Comparison of ENCODE assay signal across 1 fruit fly cellular context in the genomic region with DNA sequence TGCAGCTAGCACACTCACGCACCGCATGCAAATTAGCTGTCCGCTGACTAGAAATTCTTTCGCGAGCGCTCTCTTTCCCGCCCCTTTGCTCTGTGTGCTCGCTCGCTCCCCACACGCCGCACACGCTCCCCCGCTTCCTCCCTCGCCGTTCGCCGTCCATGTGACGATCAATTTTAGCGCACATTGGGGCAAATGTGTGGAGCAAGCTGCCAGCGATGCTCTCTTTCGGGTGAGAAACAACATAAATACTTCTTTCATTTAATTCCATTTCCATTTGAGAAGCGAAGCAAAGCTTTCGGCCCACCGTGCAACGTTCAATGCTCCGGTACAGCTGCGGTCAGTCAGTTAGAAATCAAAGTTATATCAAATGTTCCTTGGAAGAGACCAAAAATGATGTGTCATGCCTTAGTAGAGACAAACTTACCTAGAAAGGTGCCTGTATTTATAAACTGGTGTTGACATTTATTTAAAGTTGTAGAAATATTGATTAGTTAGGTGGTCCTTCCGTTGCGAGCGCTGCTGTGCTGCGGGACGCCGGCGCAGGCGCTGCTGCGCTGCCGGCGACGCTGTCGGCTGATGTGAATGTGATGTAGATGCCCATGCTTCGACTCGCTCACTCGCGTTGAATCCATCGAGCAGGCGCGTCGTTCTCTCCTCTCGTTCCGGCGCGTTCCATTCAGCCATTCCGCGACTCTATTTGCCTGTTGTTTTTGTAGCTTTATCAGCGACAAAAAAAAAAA.
A peak's percentile ranks its signal among the peaks of the same experiment; 100 is the strongest.
TF ChIP-seq lines count a peak whose summit lies in the region.

No protein-coding gene starts in this region.

TF ChIP-seq in whole organism, embryonic, 481 proteins besides CTCF, POLR2A, EP300 and RAD21 (continued from another document):
- TF ChIP-seq usp (GFP tag; optimal IDR thresholded peaks at IDR 0.05; lab: Kevin White, UChicago) = no peak
- TF ChIP-seq CG7271 (tag; optimal IDR thresholded peaks at IDR 0.05; lab: Kevin White, UChicago) = peak; percentile 68
- TF ChIP-seq knrl (GFP tag; IDR thresholded peaks at IDR 0.05; lab: Robert Waterston, UW; ENCODE audit: partially characterized antibody) = peak; percentile 45; the same call in 2 of the 3 replicates
- TF ChIP-seq CG31441 (GFP tag; IDR thresholded peaks at IDR 0.05; lab: Robert Waterston, UW) = peak; percentile 97
- peak; percentile 95 for TF ChIP-seq ERR (GFP tag; optimal IDR thresholded peaks at IDR 0.05; lab: Kevin White, UChicago)
- TF ChIP-seq CG8290 (GFP tag; optimal IDR thresholded peaks at IDR 0.05; lab: Kevin White, UChicago) = peak; percentile 90
- peak; percentile 89 to 99 for TF ChIP-seq CG8290 (tag; optimal IDR thresholded peaks at IDR 0.05; lab: Kevin White, UChicago)
- TF ChIP-seq ro (GFP tag; IDR thresholded peaks at IDR 0.05; lab: Robert Waterston, UW) = peak; percentile 90
- peak; percentile 96 for TF ChIP-seq CG2875 (GFP tag; optimal IDR thresholded peaks at IDR 0.05; lab: Kevin White, UChicago)
- no peak for TF ChIP-seq Dfd (GFP tag; optimal IDR thresholded peaks at IDR 0.05; lab: Kevin White, UChicago)
- peak; percentile 64 for TF ChIP-seq cg (GFP tag; optimal IDR thresholded peaks at IDR 0.05; lab: Kevin White, UChicago)
- TF ChIP-seq pb (GFP tag; optimal IDR thresholded peaks at IDR 0.05; lab: Kevin White, UChicago) = peak; percentile 94
- TF ChIP-seq tin (GFP tag; optimal IDR thresholded peaks at IDR 0.05; lab: Kevin White, UChicago) = peak; percentile 94
- peak; percentile 97 for TF ChIP-seq dysf (GFP tag; IDR thresholded peaks at IDR 0.05; lab: Robert Waterston, UW)
- TF ChIP-seq Sox102F (GFP tag; optimal IDR thresholded peaks at IDR 0.05; lab: Kevin White, UChicago) = peak; percentile 97
- peak; percentile 94 for TF ChIP-seq otp (GFP tag; IDR thresholded peaks at IDR 0.05; lab: Robert Waterston, UW)
- peak; percentile 96 to 98 for TF ChIP-seq Hr51 (GFP tag; optimal IDR thresholded peaks at IDR 0.05; lab: Kevin White, UChicago)
- TF ChIP-seq gsb-n (tag; optimal IDR thresholded peaks at IDR 0.05; lab: Kevin White, UChicago) = peak; percentile 96
- peak; percentile 95 for TF ChIP-seq CG17829 (tag; optimal IDR thresholded peaks at IDR 0.05; lab: Kevin White, UChicago)
- TF ChIP-seq Myb (GFP tag; optimal IDR thresholded peaks at IDR 0.05; lab: Kevin White, UChicago) = peak; percentile 90
- TF ChIP-seq CG11695 (GFP tag; IDR thresholded peaks at IDR 0.05; lab: Robert Waterston, UW) = peak; percentile 97
- peak; percentile 96 for TF ChIP-seq tgo (GFP tag; IDR thresholded peaks at IDR 0.05; lab: Robert Waterston, UW)
- peak; percentile 98 for TF ChIP-seq CG12219 (GFP tag; optimal IDR thresholded peaks at IDR 0.05; lab: Kevin White, UChicago)
- TF ChIP-seq NC2β (GFP tag; optimal IDR thresholded peaks at IDR 0.05; lab: Kevin White, UChicago) = peak; percentile 96
- TF ChIP-seq Opbp (GFP tag; IDR thresholded peaks at IDR 0.05; lab: Robert Waterston, UW; ENCODE audit: partially characterized antibody) = peak; percentile 44; the same call in 1 of the 3 replicates
- peak; percentile 86 for TF ChIP-seq CG3163 (GFP tag; optimal IDR thresholded peaks at IDR 0.05; lab: Kevin White, UChicago)
- TF ChIP-seq CG4328 (GFP tag; optimal IDR thresholded peaks at IDR 0.05; lab: Kevin White, UChicago) = peak; percentile 91
- peak; percentile 94 for TF ChIP-seq Sox100B (GFP tag; optimal IDR thresholded peaks at IDR 0.05; lab: Kevin White, UChicago)
